Worm (Caenorhabditis elegans): ENCODE measurements around the gene C29E4.13.

- TF ChIP-seq Y22D7AL.16 (tag; optimal IDR thresholded peaks at IDR 0.05) (no peak), sdc-2 (tag; optimal IDR thresholded peaks at IDR 0.05) (no peak), unc-86 (tag; optimal IDR thresholded peaks at IDR 0.05) (no peak), F13H6.1 (tag; optimal IDR thresholded peaks at IDR 0.05) (no peak)
These were observed 25.1 kb downstream of the C29E4.13 start for ce11 chrIII:7903427-7903826.
